Worm (Caenorhabditis elegans) whole organism, L2 larva: ENCODE data around the gene F58B4.2.

Source experiments
- C34F6.9 ChIP-seq: fragments of 150-350 bp; optimal IDR thresholded peaks from 2 replicates; lab custom pipeline; 2014; ENCODE audit warnings: missing biosample characterization, missing genetic modification characterization
- F13H6.1 ChIP-seq: sonication (generic microtip); optimal IDR thresholded peaks from 2 replicates; lab custom pipeline; 2016; ENCODE audit warnings: missing genetic modification characterization, missing compliant biosample characterization
- R02D3.7 ChIP-seq: fragments of 150-350 bp; optimal IDR thresholded peaks from 2 replicates; lab custom pipeline; 2014; ENCODE audit warnings: missing biosample characterization, missing genetic modification characterization
- Y55F3AM.14 ChIP-seq: fragments of 200-800 bp; sonication (Bioruptor generic); optimal IDR thresholded peaks from 2 replicates; lab custom pipeline; 2018; ENCODE audit warnings: mild to moderate bottlenecking, missing genetic modification characterization, missing compliant biosample characterization
- alr-1 ChIP-seq: fragments of 150-350 bp; optimal IDR thresholded peaks from 2 replicates; lab custom pipeline; 2014; ENCODE audit warnings: missing biosample characterization, missing genetic modification characterization
- ama-1 ChIP-seq: fragments of 150-350 bp; optimal IDR thresholded peaks from 2 replicates; lab custom pipeline; 2018; ENCODE audit warnings: inconsistent platforms
- blmp-1 ChIP-seq: sonication (generic microtip); optimal IDR thresholded peaks from 2 replicates; lab custom pipeline; 2017; ENCODE audit warnings: missing genetic modification characterization, mild to moderate bottlenecking, missing compliant biosample characterization, antibody characterized with exemption, moderate library complexity; ENCODE audit not compliant: insufficient read depth
- ceh-82 ChIP-seq: fragments of 150-350 bp; optimal IDR thresholded peaks from 2 replicates; lab custom pipeline; 2014; ENCODE audit warnings: missing biosample characterization, missing genetic modification characterization
- crh-2 ChIP-seq: sonication (generic microtip); optimal IDR thresholded peaks from 2 replicates; lab custom pipeline; 2017; ENCODE audit warnings: missing biosample characterization, missing genetic modification characterization
- dmd-4 ChIP-seq: sonication (generic microtip); optimal IDR thresholded peaks from 2 replicates; lab custom pipeline; 2017; ENCODE audit warnings: missing biosample characterization, missing genetic modification characterization
- elt-1 ChIP-seq: fragments of 150-350 bp; optimal IDR thresholded peaks from 2 replicates; lab custom pipeline; 2014; ENCODE audit warnings: missing biosample characterization, missing genetic modification characterization
- elt-3 ChIP-seq: sonication (generic microtip); optimal IDR thresholded peaks from 2 replicates; lab custom pipeline; 2017; ENCODE audit warnings: missing biosample characterization, missing genetic modification characterization
- fos-1 ChIP-seq: fragments of 150-350 bp; optimal IDR thresholded peaks from 2 replicates; lab custom pipeline; 2014; ENCODE audit warnings: missing biosample characterization, missing genetic modification characterization
- gmeb-1 ChIP-seq: fragments of 150-350 bp; optimal IDR thresholded peaks from 2 replicates; lab custom pipeline; 2014; ENCODE audit warnings: missing biosample characterization, missing genetic modification characterization
- lin-13 ChIP-seq: fragments of 150-350 bp; optimal IDR thresholded peaks from 2 replicates; lab custom pipeline; 2014; ENCODE audit warnings: missing biosample characterization, missing genetic modification reagents, missing genetic modification characterization
- lin-39 ChIP-seq: fragments of 150-350 bp; optimal IDR thresholded peaks from 2 replicates; lab custom pipeline; 2014; ENCODE audit warnings: missing biosample characterization, missing genetic modification reagents, missing genetic modification characterization
- lsy-2 ChIP-seq, 2 experiments: fragments of 150-350 bp in 1 of 2; sonication (generic microtip) in 1 of 2; optimal IDR thresholded peaks; 2 replicates each; lab custom pipeline; 2014 to 2017; ENCODE audit warnings: missing biosample characterization in 2 of 2, missing genetic modification characterization in 2 of 2
- mab-5 ChIP-seq: fragments of 150-350 bp; optimal IDR thresholded peaks from 2 replicates; lab custom pipeline; 2014; ENCODE audit warnings: missing biosample characterization, missing genetic modification characterization
- mbf-1 ChIP-seq: sonication (generic microtip); optimal IDR thresholded peaks from 2 replicates; lab custom pipeline; 2017; ENCODE audit warnings: missing biosample characterization, missing genetic modification characterization
- mdl-1 ChIP-seq, 2 experiments: fragments of 150-350 bp in 1 of 2; sonication (generic microtip) in 1 of 2; optimal IDR thresholded peaks; 2 replicates each; lab custom pipeline; 2017; ENCODE audit warnings: missing biosample characterization in 2 of 2, missing genetic modification characterization in 2 of 2
- nhr-10 ChIP-seq: sonication (generic microtip); optimal IDR thresholded peaks from 2 replicates; lab custom pipeline; 2017; ENCODE audit warnings: missing biosample characterization, missing genetic modification characterization
- nhr-11 ChIP-seq: fragments of 150-350 bp; optimal IDR thresholded peaks from 2 replicates; lab custom pipeline; 2014; ENCODE audit warnings: missing biosample characterization, missing genetic modification characterization
- nhr-129 ChIP-seq: fragments of 150-350 bp; optimal IDR thresholded peaks from 2 replicates; lab custom pipeline; 2014; ENCODE audit warnings: missing biosample characterization, missing genetic modification characterization
- nhr-21 ChIP-seq: fragments of 150-350 bp; optimal IDR thresholded peaks from 2 replicates; lab custom pipeline; 2014; ENCODE audit warnings: missing biosample characterization, missing genetic modification characterization
- nhr-23 ChIP-seq: fragments of 150-350 bp; optimal IDR thresholded peaks from 2 replicates; lab custom pipeline; 2014; ENCODE audit warnings: missing biosample characterization, missing genetic modification reagents, missing genetic modification characterization
- nhr-25 ChIP-seq: fragments of 150-350 bp; sonication (generic microtip); optimal IDR thresholded peaks from 3 replicates; lab custom pipeline; 2014; ENCODE audit warnings: missing biosample characterization, missing genetic modification characterization
- nhr-77 ChIP-seq: fragments of 150-350 bp; optimal IDR thresholded peaks from 2 replicates; lab custom pipeline; 2014; ENCODE audit warnings: missing biosample characterization, missing genetic modification characterization
- peb-1 ChIP-seq: fragments of 150-350 bp; optimal IDR thresholded peaks from 2 replicates; lab custom pipeline; 2014; ENCODE audit warnings: missing biosample characterization, missing genetic modification characterization
- skn-1 ChIP-seq: sonication (generic microtip); optimal IDR thresholded peaks from 2 replicates; lab custom pipeline; 2017; ENCODE audit warnings: missing biosample characterization, missing genetic modification characterization
- sma-3 ChIP-seq: sonication (generic microtip); optimal IDR thresholded peaks from 2 replicates; lab custom pipeline; 2016; ENCODE audit warnings: missing genetic modification reagents, missing genetic modification characterization, missing compliant biosample characterization
- sma-9 ChIP-seq, 2 experiments: fragments of 150-350 bp in 1 of 2; sonication (generic microtip) in 1 of 2; optimal IDR thresholded peaks; 2 replicates each; lab custom pipeline; 2014 to 2016; ENCODE audit warnings: missing genetic modification characterization in 2 of 2, mild to moderate bottlenecking in 1 of 2, missing biosample characterization in 1 of 2, missing compliant biosample characterization in 1 of 2, missing genetic modification reagents in 1 of 2, moderate library complexity in 1 of 2
- snpc-4 ChIP-seq: fragments of 150-350 bp; optimal IDR thresholded peaks from 2 replicates; lab custom pipeline; 2014; ENCODE audit warnings: missing biosample characterization, missing genetic modification characterization
- unc-39 ChIP-seq: fragments of 150-350 bp; optimal IDR thresholded peaks from 2 replicates; lab custom pipeline; 2014; ENCODE audit warnings: missing biosample characterization, missing genetic modification characterization
- unc-55 ChIP-seq: fragments of 150-350 bp; sonication (generic microtip); optimal IDR thresholded peaks from 3 replicates; lab custom pipeline; 2014; ENCODE audit warnings: missing biosample characterization, missing genetic modification reagents, missing genetic modification characterization
- unc-62 ChIP-seq: fragments of 150-350 bp; optimal IDR thresholded peaks from 2 replicates; lab custom pipeline; 2014; ENCODE audit warnings: missing biosample characterization, missing genetic modification reagents, missing genetic modification characterization
- zag-1 ChIP-seq: fragments of 150-350 bp; optimal IDR thresholded peaks from 2 replicates; lab custom pipeline; 2014; ENCODE audit warnings: missing biosample characterization, missing genetic modification characterization
- ztf-1 ChIP-seq: fragments of 200-800 bp; sonication (Bioruptor generic); conservative IDR thresholded peaks from 2 replicates; pipeline ENCODE4 v1.3.6; 2022; ENCODE audit warnings: missing genetic modification characterization, missing compliant biosample characterization
- ztf-11 ChIP-seq: sonication (generic microtip); optimal IDR thresholded peaks from 2 replicates; lab custom pipeline; 2017; ENCODE audit warnings: missing biosample characterization, missing genetic modification characterization
- ztf-4 ChIP-seq: fragments of 150-350 bp; optimal IDR thresholded peaks from 2 replicates; lab custom pipeline; 2014; ENCODE audit warnings: missing biosample characterization, missing genetic modification characterization

Gene F58B4.2

ce11 chrV:10894601-10895000 is 23.7 kb downstream of the F58B4.2 start, which contains the start of the genes F32D8.14 and F32D8.5 (continued):
- TF ChIP-seq ztf-11 (tag; lab: Kevin White, UChicago), result no peak

- TF ChIP-seq skn-1 (tag; lab: Kevin White, UChicago), result no peak
- TF ChIP-seq nhr-21 (tag; lab: Kevin White, UChicago), result no peak
- TF ChIP-seq nhr-25 (tag; lab: Kevin White, UChicago), result no peak
- no peak for TF ChIP-seq F13H6.1
- no peak for TF ChIP-seq alr-1 (tag; lab: Kevin White, UChicago)
- TF ChIP-seq crh-2 (tag; lab: Kevin White, UChicago), result no peak
- no peak for TF ChIP-seq mbf-1
These were observed 24.7 kb downstream of the F58B4.2 start, which contains the start of gene F32D8.4 for ce11 chrV:10893510-10894128. Gene F32D8.4 (minus strand): TSS chrV:10893560.

ce11 chrV:10890980-10891379 is 27.3 kb downstream of the F58B4.2 start, which contains the start of gene F32D8.12:
Gene F32D8.12 (minus strand): TSS chrV:10891027.
- TF ChIP-seq F13H6.1 (peak; percentile 16), blmp-1 (peak; percentile 13), gmeb-1 (tag; lab: Kevin White, UChicago) (peak; percentile 51), lsy-2 (tag; optimal IDR thresholded peaks at IDR 0.05; lab: Kevin White, UChicago) (peak in 1 of 2 experiments; percentile 55), fos-1 (tag; lab: Kevin White, UChicago) (peak; percentile 61), nhr-11 (tag; lab: Kevin White, UChicago) (no peak), lin-39 (tag; lab: Kevin White, UChicago) (no peak), crh-2 (tag; lab: Kevin White, UChicago) (peak; percentile 34), alr-1 (tag; lab: Kevin White, UChicago) (no peak), unc-55 (GFP tag; lab: Kevin White, UChicago) (peak; percentile 20), skn-1 (tag; lab: Kevin White, UChicago) (no peak), R02D3.7 (tag; lab: Kevin White, UChicago) (no peak), elt-1 (no peak), C34F6.9 (peak; percentile 49), nhr-10 (no peak), nhr-77 (tag; lab: Kevin White, UChicago) (no peak), ceh-82 (tag; lab: Kevin White, UChicago) (no peak), nhr-129 (peak; percentile 73), nhr-25 (tag; lab: Kevin White, UChicago) (peak; percentile 42), mab-5 (no peak), nhr-23 (tag; lab: Kevin White, UChicago) (no peak), lin-13 (no peak), unc-39 (tag; lab: Kevin White, UChicago) (no peak), ztf-11 (tag; lab: Kevin White, UChicago) (no peak), dmd-4 (tag; lab: Kevin White, UChicago) (no peak), unc-62 (no peak), elt-3 (no peak), peb-1 (no peak), sma-3 (GFP tag; lab: Kevin White, UChicago) (peak; percentile 6), mdl-1 (tag; optimal IDR thresholded peaks at IDR 0.05; lab: Kevin White, UChicago) (no peak), sma-9 (GFP tag; optimal IDR thresholded peaks at IDR 0.05; lab: Kevin White, UChicago) (peak; percentile 18), sma-9 (tag; optimal IDR thresholded peaks at IDR 0.05; lab: Kevin White, UChicago) (no peak), nhr-21 (tag; lab: Kevin White, UChicago) (peak; percentile 64), ztf-1 (GFP tag; lab: Robert Waterston, UW) (no peak), ztf-4 (no peak)
- TF ChIP-seq, all 48 proteins: peak for 13

- peak; percentile 47 for TF ChIP-seq ama-1 (lab: Kevin White, UChicago)
- no peak for TF ChIP-seq nhr-77 (tag; lab: Kevin White, UChicago)
- TF ChIP-seq zag-1, result no peak
- no peak for TF ChIP-seq ztf-4
- no peak for TF ChIP-seq nhr-11 (tag; lab: Kevin White, UChicago)
- no peak for TF ChIP-seq Y55F3AM.14
- no peak for TF ChIP-seq snpc-4 (tag; lab: Kevin White, UChicago)
- no peak for TF ChIP-seq unc-55 (GFP tag; lab: Kevin White, UChicago)
These were observed 28.5 kb downstream of the F58B4.2 start for ce11 chrV:10889774-10890173.
